Fruit fly (Drosophila melanogaster) whole organism, embryonic: ENCODE results near the gene CG14452.

Experiments used
- Antp ChIP-seq: fragments of 200-800 bp; sonication (Bioruptor generic); optimal IDR thresholded peaks from 3 replicates; lab custom pipeline; 2016; ENCODE audit warnings: missing biosample characterization, missing genetic modification characterization
- Bdp1 ChIP-seq: fragments of 200-800 bp; sonication (Bioruptor generic); optimal IDR thresholded peaks from 3 replicates; lab custom pipeline; 2016; ENCODE audit warnings: missing biosample characterization, missing genetic modification characterization
- CG10267 ChIP-seq: fragments of 200-800 bp; sonication (Bioruptor generic); optimal IDR thresholded peaks from 2 replicates; lab custom pipeline; 2018; ENCODE audit warnings: missing biosample characterization, mild to moderate bottlenecking, missing genetic modification characterization, moderate library complexity
- CG10321 ChIP-seq: fragments of 200-800 bp; sonication (Bioruptor generic); IDR thresholded peaks from 2 replicates; pipeline ENCODE4 v1.3.6; 2022; ENCODE audit warnings: missing biosample characterization, missing genetic modification characterization
- CG12219 ChIP-seq: fragments of 200-800 bp; sonication (Bioruptor generic); optimal IDR thresholded peaks from 3 replicates; lab custom pipeline; 2018; ENCODE audit warnings: missing biosample characterization, mild to moderate bottlenecking, missing genetic modification characterization
- CG12391 ChIP-seq: fragments of 200-800 bp; sonication (Bioruptor generic); optimal IDR thresholded peaks from 3 replicates; lab custom pipeline; 2018; ENCODE audit warnings: missing biosample characterization, mild to moderate bottlenecking, missing genetic modification characterization, moderate library complexity
- CG12769 ChIP-seq: fragments of 200-800 bp; sonication (Bioruptor generic); optimal IDR thresholded peaks from 2 replicates; lab custom pipeline; 2019; ENCODE audit warnings: missing biosample characterization, mild to moderate bottlenecking, missing genetic modification characterization, moderate library complexity
- CG14050 ChIP-seq: fragments of 200-800 bp; sonication (Bioruptor generic); IDR thresholded peaks from 3 replicates; pipeline ENCODE4 v1.3.6; 2022; ENCODE audit warnings: missing biosample characterization, missing genetic modification characterization
- CG17328 ChIP-seq: fragments of 200-800 bp; sonication (Bioruptor generic); IDR thresholded peaks from 2 replicates; pipeline ENCODE4 v1.3.6; 2022; ENCODE audit warnings: missing biosample characterization, missing genetic modification characterization
- CG17612 ChIP-seq: fragments of 200-800 bp; sonication (Bioruptor generic); IDR thresholded peaks from 2 replicates; pipeline ENCODE4 v1.3.6; 2022; ENCODE audit warnings: missing biosample characterization, missing genetic modification characterization
- CG17802 ChIP-seq: fragments of 200-800 bp; sonication (Bioruptor generic); optimal IDR thresholded peaks from 2 replicates; lab custom pipeline; 2018; ENCODE audit warnings: missing biosample characterization, mild to moderate bottlenecking, missing genetic modification characterization, moderate library complexity
- CG18619 ChIP-seq: fragments of 200-800 bp; sonication (Bioruptor generic); optimal IDR thresholded peaks from 3 replicates; lab custom pipeline; 2017; ENCODE audit warnings: missing biosample characterization, mild to moderate bottlenecking, missing genetic modification characterization
- CG18764 ChIP-seq: fragments of 200-800 bp; sonication (Bioruptor generic); optimal IDR thresholded peaks from 3 replicates; lab custom pipeline; 2016; ENCODE audit warnings: missing biosample characterization, missing genetic modification characterization
- CG3838 ChIP-seq: fragments of 200-800 bp; sonication (Bioruptor generic); optimal IDR thresholded peaks from 3 replicates; lab custom pipeline; 2016; ENCODE audit warnings: missing biosample characterization, missing genetic modification characterization
- CG4730 ChIP-seq: fragments of 200-800 bp; sonication (Bioruptor generic); IDR thresholded peaks from 2 replicates; pipeline ENCODE4 v1.3.6; 2022; ENCODE audit warnings: missing biosample characterization, missing genetic modification characterization
- CG6654 ChIP-seq: fragments of 200-800 bp; sonication (Bioruptor generic); optimal IDR thresholded peaks from 2 replicates; lab custom pipeline; 2017; ENCODE audit warnings: missing biosample characterization, mild to moderate bottlenecking, missing genetic modification characterization
- CG6854 ChIP-seq: fragments of 200-800 bp; sonication (Bioruptor generic); optimal IDR thresholded peaks from 3 replicates; lab custom pipeline; 2017; ENCODE audit warnings: missing biosample characterization, mild to moderate bottlenecking, missing genetic modification characterization
- CG7357 ChIP-seq: fragments of 200-800 bp; sonication (Bioruptor generic); IDR thresholded peaks from 3 replicates; pipeline ENCODE4 v1.3.6; 2022; ENCODE audit warnings: missing biosample characterization, missing genetic modification characterization
- CG7928 ChIP-seq: fragments of 200-800 bp; sonication (Bioruptor generic); optimal IDR thresholded peaks from 2 replicates; lab custom pipeline; 2017; ENCODE audit warnings: missing biosample characterization, mild to moderate bottlenecking, missing genetic modification characterization
- CG7963 ChIP-seq: fragments of 200-800 bp; sonication (Bioruptor generic); IDR thresholded peaks from 3 replicates; pipeline ENCODE4 v1.3.6; 2022; ENCODE audit warnings: missing biosample characterization, missing genetic modification characterization; ENCODE audit not compliant: partially characterized antibody
- CG8478 ChIP-seq: fragments of >200 bp; optimal IDR thresholded peaks from 2 replicates; lab custom pipeline; 2018
- Dad ChIP-seq: fragments of 200-800 bp; sonication (Bioruptor generic); optimal IDR thresholded peaks from 3 replicates; lab custom pipeline; 2016; ENCODE audit warnings: missing biosample characterization, missing genetic modification characterization
- Dip3 ChIP-seq: fragments of 200-800 bp; sonication (Bioruptor generic); optimal IDR thresholded peaks from 3 replicates; lab custom pipeline; 2016; ENCODE audit warnings: missing biosample characterization, missing genetic modification characterization
- Elba2 ChIP-seq: fragments of 200-800 bp; sonication (Bioruptor generic); optimal IDR thresholded peaks from 3 replicates; lab custom pipeline; 2016; ENCODE audit warnings: missing biosample characterization, missing genetic modification characterization
- H15 ChIP-seq: fragments of 200-800 bp; sonication (Bioruptor generic); IDR thresholded peaks from 3 replicates; pipeline ENCODE4 v1.3.6; 2022; ENCODE audit warnings: missing biosample characterization, missing genetic modification characterization
- HLH4C ChIP-seq: fragments of 200-800 bp; sonication (Bioruptor generic); IDR thresholded peaks from 3 replicates; pipeline ENCODE4 v1.3.6; 2022; ENCODE audit warnings: missing biosample characterization, missing genetic modification characterization; ENCODE audit not compliant: partially characterized antibody
- Meics ChIP-seq: fragments of 200-800 bp; sonication (Bioruptor generic); optimal IDR thresholded peaks from 2 replicates; lab custom pipeline; 2017; ENCODE audit warnings: missing biosample characterization, mild to moderate bottlenecking, missing genetic modification characterization
- Nf-YA ChIP-seq: fragments of 200-800 bp; sonication (Bioruptor generic); IDR thresholded peaks from 2 replicates; pipeline ENCODE4 v1.3.6; 2022; ENCODE audit warnings: missing biosample characterization, missing genetic modification characterization
- NfI ChIP-seq: fragments of 200-800 bp; sonication (Bioruptor generic); optimal IDR thresholded peaks from 3 replicates; lab custom pipeline; 2018; ENCODE audit warnings: missing biosample characterization, mild to moderate bottlenecking, missing genetic modification characterization, moderate library complexity
- Oli ChIP-seq: fragments of 200-800 bp; sonication (Bioruptor generic); optimal IDR thresholded peaks from 2 replicates; lab custom pipeline; 2018; ENCODE audit warnings: missing biosample characterization, mild to moderate bottlenecking, missing genetic modification characterization, moderate library complexity
- Optix ChIP-seq: fragments of 200-800 bp; sonication (Bioruptor generic); IDR thresholded peaks from 3 replicates; pipeline ENCODE4 v1.3.6; 2022; ENCODE audit warnings: missing biosample characterization, missing genetic modification characterization
- Ravus ChIP-seq: fragments of 200-800 bp; sonication (Bioruptor generic); IDR thresholded peaks from 2 replicates; pipeline ENCODE4 v1.3.6; 2022; ENCODE audit warnings: missing biosample characterization, missing genetic modification characterization
- Rfx ChIP-seq: fragments of 200-800 bp; sonication (Bioruptor generic); IDR thresholded peaks from 2 replicates; pipeline ENCODE4 v1.3.6; 2022; ENCODE audit warnings: missing biosample characterization, missing genetic modification characterization
- Sox102F ChIP-seq: fragments of 200-800 bp; sonication (Bioruptor generic); optimal IDR thresholded peaks from 2 replicates; lab custom pipeline; 2018; ENCODE audit warnings: missing biosample characterization, mild to moderate bottlenecking, missing genetic modification characterization, moderate library complexity
- Taf1 ChIP-seq: fragments of 200-800 bp; sonication (Bioruptor generic); IDR thresholded peaks from 2 replicates; pipeline ENCODE4 v1.3.6; 2022; ENCODE audit warnings: missing biosample characterization, missing genetic modification characterization
- Usf ChIP-seq: fragments of 200-800 bp; sonication (Bioruptor generic); optimal IDR thresholded peaks from 2 replicates; lab custom pipeline; 2017; ENCODE audit warnings: missing genotype, missing biosample characterization, missing genetic modification characterization
- ase ChIP-seq: fragments of 200-800 bp; sonication (Bioruptor generic); IDR thresholded peaks from 3 replicates; pipeline ENCODE4 v1.3.6; 2022; ENCODE audit warnings: missing biosample characterization, missing genetic modification characterization
- cg ChIP-seq: fragments of 200-800 bp; sonication (Bioruptor generic); optimal IDR thresholded peaks from 3 replicates; lab custom pipeline; 2019; ENCODE audit warnings: missing biosample characterization, mild to moderate bottlenecking, missing genetic modification characterization, moderate library complexity
- da ChIP-seq: fragments of 200-800 bp; sonication (Bioruptor generic); optimal IDR thresholded peaks from 2 replicates; lab custom pipeline; 2016; ENCODE audit warnings: missing biosample characterization, missing genetic modification characterization
- exex ChIP-seq: fragments of 200-800 bp; sonication (Bioruptor generic); optimal IDR thresholded peaks from 4 replicates; lab custom pipeline; 2018; ENCODE audit warnings: missing biosample characterization, mild to moderate bottlenecking, missing genetic modification characterization, moderate library complexity
- fu2 ChIP-seq: fragments of 200-800 bp; sonication (Bioruptor generic); optimal IDR thresholded peaks from 2 replicates; lab custom pipeline; 2016; ENCODE audit warnings: missing biosample characterization, missing genetic modification characterization
- gro ChIP-seq: fragments of 200-800 bp; sonication (Bioruptor generic); optimal IDR thresholded peaks from 2 replicates; lab custom pipeline; 2016; ENCODE audit warnings: missing biosample characterization, missing genetic modification characterization
- otp ChIP-seq: fragments of 200-800 bp; sonication (Bioruptor generic); IDR thresholded peaks from 3 replicates; pipeline ENCODE4, ENCODE4 v1.3.6; 2022; ENCODE audit warnings: missing biosample characterization, missing genetic modification characterization
- pfk ChIP-seq: fragments of 200-800 bp; sonication (Bioruptor generic); optimal IDR thresholded peaks from 2 replicates; lab custom pipeline; 2018; ENCODE audit warnings: missing biosample characterization, mild to moderate bottlenecking, missing genetic modification characterization, moderate library complexity
- psq ChIP-seq: fragments of 200-800 bp; sonication (Bioruptor generic); optimal IDR thresholded peaks from 2 replicates; lab custom pipeline; 2017; ENCODE audit warnings: missing biosample characterization, missing genetic modification characterization
- ro ChIP-seq: fragments of 200-800 bp; sonication (Bioruptor generic); IDR thresholded peaks from 2 replicates; pipeline ENCODE4 v1.3.6; 2022; ENCODE audit warnings: missing biosample characterization, missing genetic modification characterization
- so ChIP-seq: fragments of 200-800 bp; sonication (Bioruptor generic); IDR thresholded peaks from 3 replicates; pipeline ENCODE4 v1.3.6; 2022; ENCODE audit warnings: missing biosample characterization, missing genetic modification characterization
- sob ChIP-seq: fragments of 200-800 bp; sonication (Bioruptor generic); IDR thresholded peaks from 2 replicates; pipeline ENCODE4 v1.3.6; 2022; ENCODE audit warnings: missing biosample characterization, missing genetic modification characterization
- tll ChIP-seq, 2 experiments: fragments of 200-800 bp in 1 of 2; fragments of >200 bp in 1 of 2; sonication (Bioruptor generic) in 1 of 2; optimal IDR thresholded peaks; 2 replicates each; lab custom pipeline; 2017 to 2019; ENCODE audit warnings: missing biosample characterization in 2 of 2, missing genetic modification characterization in 2 of 2, mild to moderate bottlenecking in 1 of 2, moderate library complexity in 1 of 2
- toy ChIP-seq: fragments of 200-800 bp; sonication (Bioruptor generic); IDR thresholded peaks from 2 replicates; pipeline ENCODE4 v1.3.6; 2022; ENCODE audit warnings: missing biosample characterization, missing genetic modification characterization
- tx ChIP-seq: fragments of 200-800 bp; sonication (Bioruptor generic); optimal IDR thresholded peaks from 2 replicates; lab custom pipeline; 2016; ENCODE audit warnings: missing biosample characterization, missing genetic modification characterization

The CG14452 gene

DNA sequence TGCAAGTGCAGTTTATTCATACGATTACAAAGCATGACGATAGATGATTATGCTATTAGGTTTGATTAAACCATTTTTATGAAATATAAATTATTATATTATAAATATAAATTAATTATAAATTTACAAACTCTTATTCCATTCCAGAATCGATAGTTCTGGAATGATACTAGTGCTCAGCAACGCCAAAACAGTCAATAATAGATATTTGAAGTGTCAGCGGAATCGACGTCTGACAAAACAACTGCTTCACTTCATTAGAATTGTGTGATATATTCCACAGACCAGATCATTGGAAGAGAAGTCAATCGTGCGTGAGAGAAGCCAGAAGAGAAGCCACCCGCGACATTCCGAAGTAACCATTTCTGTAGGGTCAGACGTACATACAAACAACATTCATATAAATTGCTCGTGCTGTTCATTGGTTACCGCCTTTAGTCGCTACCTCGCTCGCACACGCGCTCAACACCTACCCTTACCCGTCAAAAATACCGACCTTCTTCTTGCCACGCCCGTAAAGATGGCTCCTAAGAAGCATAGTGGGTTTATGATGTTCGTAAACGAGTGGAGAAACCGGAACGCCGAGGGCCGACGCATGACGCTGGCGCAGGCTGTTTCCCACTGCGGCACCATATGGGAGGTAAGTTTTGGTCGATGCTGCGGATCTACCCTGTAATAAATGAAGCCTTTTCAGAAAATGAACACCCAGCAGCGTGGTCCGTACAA, 28.5 kb downstream of the CG14452 start:
- no peak for TF ChIP-seq ase (GFP tag; lab: Robert Waterston, UW)
- TF ChIP-seq Usf (GFP tag; lab: Kevin White, UChicago), result no peak
- no peak for TF ChIP-seq CG14050 (GFP tag; lab: Robert Waterston, UW)
- TF ChIP-seq CG8478 (lab: Kevin White, UChicago), result no peak
- TF ChIP-seq Taf1 (GFP tag; lab: Robert Waterston, UW), result no peak
- TF ChIP-seq CG10267 (tag; lab: Kevin White, UChicago), result peak; percentile 58
- TF ChIP-seq CG10321, result no peak
- no peak for TF ChIP-seq CG6854 (GFP tag; lab: Kevin White, UChicago)
- no peak for TF ChIP-seq CG18619 (GFP tag; lab: Kevin White, UChicago)
- peak; percentile 33; the same call in 1 of the 3 replicates for TF ChIP-seq CG7357 (GFP tag; lab: Robert Waterston, UW)
- peak in 1 of 2 experiments; percentile 59 for TF ChIP-seq tll (GFP tag; optimal IDR thresholded peaks at IDR 0.05; lab: Kevin White, UChicago)
- no peak for TF ChIP-seq CG4730 (GFP tag; lab: Robert Waterston, UW)
- no peak for TF ChIP-seq psq
- TF ChIP-seq CG18764, result no peak
- no peak for TF ChIP-seq Dip3 (GFP tag; lab: Kevin White, UChicago)
- TF ChIP-seq HLH4C, result no peak
- TF ChIP-seq Antp, result no peak
- no peak for TF ChIP-seq tx (GFP tag; lab: Kevin White, UChicago)
- no peak for TF ChIP-seq Elba2 (GFP tag; lab: Kevin White, UChicago)
- no peak for TF ChIP-seq Ravus (GFP tag; lab: Robert Waterston, UW)
- TF ChIP-seq pfk (GFP tag; lab: Kevin White, UChicago), result no peak
- TF ChIP-seq Sox102F (GFP tag; lab: Kevin White, UChicago), result no peak
- TF ChIP-seq ro (GFP tag; lab: Robert Waterston, UW), result no peak
- no peak for TF ChIP-seq toy (GFP tag; lab: Robert Waterston, UW)
- TF ChIP-seq CG12769 (tag; lab: Kevin White, UChicago), result no peak
- peak; percentile 16; the same call in 1 of the 2 replicates for TF ChIP-seq Rfx (GFP tag; lab: Robert Waterston, UW)
- TF ChIP-seq Nf-YA, result no peak
- TF ChIP-seq H15, result no peak
- no peak for TF ChIP-seq so (GFP tag; lab: Robert Waterston, UW)
- no peak for TF ChIP-seq sob (GFP tag; lab: Robert Waterston, UW)
- TF ChIP-seq CG17328, result no peak
- TF ChIP-seq Meics (GFP tag; lab: Kevin White, UChicago), result no peak
- no peak for TF ChIP-seq CG17802 (tag; lab: Kevin White, UChicago)
- TF ChIP-seq CG3838 (GFP tag; lab: Kevin White, UChicago), result no peak
- TF ChIP-seq CG17612 (GFP tag; lab: Robert Waterston, UW), result no peak
- no peak for TF ChIP-seq CG12391 (tag; lab: Kevin White, UChicago)
- TF ChIP-seq Optix (GFP tag; lab: Robert Waterston, UW), result no peak
- TF ChIP-seq exex (tag; lab: Kevin White, UChicago), result no peak
- no peak for TF ChIP-seq NfI (GFP tag; lab: Kevin White, UChicago)
- TF ChIP-seq Oli (tag; lab: Kevin White, UChicago), result no peak
- TF ChIP-seq CG6654 (GFP tag; lab: Kevin White, UChicago), result no peak
- TF ChIP-seq CG7928 (GFP tag; lab: Kevin White, UChicago), result no peak
- TF ChIP-seq cg, result peak; percentile 2
- TF ChIP-seq Bdp1 (GFP tag; lab: Kevin White, UChicago), result no peak
- no peak for TF ChIP-seq CG12219 (GFP tag; lab: Kevin White, UChicago)
- TF ChIP-seq gro, result no peak
- no peak for TF ChIP-seq da
- TF ChIP-seq otp (GFP tag; lab: Robert Waterston, UW), result no peak
- no peak for TF ChIP-seq fu2 (GFP tag; lab: Kevin White, UChicago)
- TF ChIP-seq CG7963, result no peak
- no peak for TF ChIP-seq Dad (GFP tag; lab: Kevin White, UChicago)
